Worm (Caenorhabditis elegans): ENCODE measurements around the gene C07G1.15.

- TF ChIP-seq lin-32 (GFP tag; optimal IDR thresholded peaks at IDR 0.05) (no peak), ztf-11 (tag; optimal IDR thresholded peaks at IDR 0.05) (no peak)
Observed at ce11 chrIV:8136548-8136947, 33.2 kb upstream of the C07G1.15 start.
